Worm (Caenorhabditis elegans): ENCODE data around the gene F57E7.2.

- TF ChIP-seq ztf-29 (GFP tag; IDR thresholded peaks at IDR 0.05) (no peak), cog-1 (tag; optimal IDR thresholded peaks at IDR 0.05) (no peak), ztf-23 (GFP tag; IDR thresholded peaks at IDR 0.05) (no peak), T22C8.4 (GFP tag; IDR thresholded peaks at IDR 0.05) (no peak), med-1 (GFP tag; optimal IDR thresholded peaks at IDR 0.05; ENCODE audit: insufficient read depth) (no peak), ref-1 (GFP tag; conservative IDR thresholded peaks at IDR 0.05) (no peak)
These were observed 47.4 kb downstream of the F57E7.2 start, which contains the start of the genes F26D2.13 and F26D2.14 for ce11 chrV:16435510-16435909.
